Fruit fly (Drosophila melanogaster): ENCODE data around the gene CG14985.

CG14985 gene

DNA sequence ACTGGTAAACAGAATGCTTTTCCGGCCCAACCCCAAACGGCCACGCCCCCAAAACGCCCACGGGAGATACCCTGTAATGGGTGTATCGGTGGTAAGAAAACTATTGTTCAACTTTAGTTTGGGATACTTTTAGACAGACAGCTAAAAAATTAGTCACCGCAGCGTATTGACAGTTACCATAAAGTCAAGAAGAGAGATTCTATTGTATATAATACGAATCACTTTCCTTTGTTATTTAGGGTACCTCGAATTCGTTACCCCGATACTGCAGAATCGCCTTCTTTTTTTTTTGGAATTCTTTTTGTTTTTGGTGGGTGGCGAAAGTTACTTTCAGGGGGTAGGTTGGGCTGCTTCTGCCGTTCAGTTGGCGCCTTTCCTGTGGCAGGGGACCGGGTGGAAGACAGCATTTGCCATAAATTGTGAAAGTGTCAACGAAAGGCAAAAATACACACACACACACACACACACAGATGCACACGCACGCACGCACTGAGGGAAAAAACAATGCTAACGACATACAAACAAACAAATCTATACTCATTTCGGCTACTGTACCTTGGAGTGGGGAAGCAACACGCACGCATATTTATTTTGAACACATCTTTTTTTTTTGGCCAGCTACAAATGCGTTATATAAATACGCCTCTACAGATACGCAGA lies 32.8 kb upstream of the CG14985 start (continued):
- TF ChIP-seq CG17359 (tag; optimal IDR thresholded peaks at IDR 0.05) (peak; percentile 43), CG18599 (GFP tag; optimal IDR thresholded peaks at IDR 0.05) (peak; percentile 77), maf-S (GFP tag; optimal IDR thresholded peaks at IDR 0.05) (no peak), CG11560 (tag; IDR thresholded peaks at IDR 0.05) (peak; percentile 45; the same call in 2 of the 3 replicates), sob (GFP tag; IDR thresholded peaks at IDR 0.05) (peak; percentile 35; the same call in 1 of the 2 replicates), Mes4 (GFP tag; optimal IDR thresholded peaks at IDR 0.05) (no peak), unpg (GFP tag; optimal IDR thresholded peaks at IDR 0.05) (peak; percentile 26), CG8478 (optimal IDR thresholded peaks at IDR 0.05) (no peak), CG15514 (GFP tag; optimal IDR thresholded peaks at IDR 0.05) (peak; percentile 23), Antp (GFP tag; optimal IDR thresholded peaks at IDR 0.05) (peak; percentile 41), CG17829 (tag; optimal IDR thresholded peaks at IDR 0.05) (peak; percentile 7), sens-2 (GFP tag; IDR thresholded peaks at IDR 0.05) (0 out of 2 replicates have a peak, but pooled peaks have one; percentile 6), vvl (GFP tag; IDR thresholded peaks at IDR 0.05) (0 out of 2 replicates have a peak, but pooled peaks have one; percentile 46), Hand (GFP tag; optimal IDR thresholded peaks at IDR 0.05) (peak; percentile 42), CG17328 (GFP tag; IDR thresholded peaks at IDR 0.05) (0 out of 2 replicates have a peak, but pooled peaks have one; percentile 41), CG15269 (tag; optimal IDR thresholded peaks at IDR 0.05) (peak; percentile 55), Myb (GFP tag; optimal IDR thresholded peaks at IDR 0.05) (no peak), CoRest (tag; optimal IDR thresholded peaks at IDR 0.05) (peak; percentile 57), Xrp1 (GFP tag; IDR thresholded peaks at IDR 0.05) (peak; percentile 52; the same call in 1 of the 2 replicates), Tbp (GFP tag; optimal IDR thresholded peaks at IDR 0.05) (no peak), CG17361 (GFP tag; IDR thresholded peaks at IDR 0.05) (peak; percentile 32; the same call in 1 of the 3 replicates), Mad (GFP tag; optimal IDR thresholded peaks at IDR 0.05) (peak; percentile 2), sug (tag; optimal IDR thresholded peaks at IDR 0.05) (peak; percentile 11), caup (GFP tag; optimal IDR thresholded peaks at IDR 0.05; ENCODE audit: severe bottlenecking) (peak; percentile 9), CG4707 (GFP tag; optimal IDR thresholded peaks at IDR 0.05) (no peak), HLH54F (GFP tag; optimal IDR thresholded peaks at IDR 0.05) (peak; percentile 40), Hmr (GFP tag; optimal IDR thresholded peaks at IDR 0.05) (peak; percentile 63), CTCF (GFP tag; optimal IDR thresholded peaks at IDR 0.05) (no peak), stc (GFP tag; IDR thresholded peaks at IDR 0.05) (peak; percentile 46; the same call in 1 of the 2 replicates), CG10979 (tag; optimal IDR thresholded peaks at IDR 0.05) (peak; percentile 37), CG6272 (GFP tag; IDR thresholded peaks at IDR 0.05) (no peak), CG3847 (GFP tag; IDR thresholded peaks at IDR 0.05) (peak; percentile 46; the same call in 1 of the 2 replicates), fd96Cb (tag; optimal IDR thresholded peaks at IDR 0.05) (peak; percentile 19), odd (GFP tag; optimal IDR thresholded peaks at IDR 0.05) (no peak), lilli (GFP tag; optimal IDR thresholded peaks at IDR 0.05) (peak; percentile 59), MESR4 (GFP tag; optimal IDR thresholded peaks at IDR 0.05) (no peak), Hr51 (GFP tag; optimal IDR thresholded peaks at IDR 0.05) (peak in 1 of 2 experiments; percentile 65), CG17385 (GFP tag; optimal IDR thresholded peaks at IDR 0.05) (peak; percentile 47), Dek (tag; optimal IDR thresholded peaks at IDR 0.05) (peak; percentile 14), CG31441 (GFP tag; IDR thresholded peaks at IDR 0.05) (peak; percentile 52; the same call in 1 of the 2 replicates), peb (GFP tag; IDR thresholded peaks at IDR 0.05) (peak; percentile 24; the same call in 1 of the 2 replicates), CG3065 (GFP tag; optimal IDR thresholded peaks at IDR 0.05) (peak; percentile 14), chif (GFP tag; optimal IDR thresholded peaks at IDR 0.05) (peak; percentile 6 to 16), Meics (GFP tag; optimal IDR thresholded peaks at IDR 0.05) (peak; percentile 58), Spps (tag; optimal IDR thresholded peaks at IDR 0.05) (no peak), CG15696 (tag; optimal IDR thresholded peaks at IDR 0.05) (no peak), crc (GFP tag; optimal IDR thresholded peaks at IDR 0.05) (no peak), H15 (GFP tag; IDR thresholded peaks at IDR 0.05) (0 out of 3 replicates have a peak, but pooled peaks have one; percentile 37), CkIIα-i1 (GFP tag; IDR thresholded peaks at IDR 0.05) (no peak), ci (GFP tag; IDR thresholded peaks at IDR 0.05) (peak; percentile 73; the same call in 2 of the 3 replicates)

Data from whole organism, embryonic.